Worm (Caenorhabditis elegans) whole organism, mixed stage, embryonic: ENCODE measurements around the gene cyp-13A3.

Source experiments
- M03D4.4 ChIP-seq: sonication (generic microtip); optimal IDR thresholded peaks from 2 replicates; lab custom pipeline; 2017; ENCODE audit warnings: mild to moderate bottlenecking, missing genetic modification characterization, missing compliant biosample characterization
- bed-3 ChIP-seq: fragments of 200-800 bp; sonication (Bioruptor generic); optimal IDR thresholded peaks from 3 replicates; lab custom pipeline; 2018; ENCODE audit warnings: mild to moderate bottlenecking, missing genetic modification characterization, moderate library complexity, missing compliant biosample characterization
- elt-1 ChIP-seq: sonication (generic microtip); optimal IDR thresholded peaks from 2 replicates; lab custom pipeline; 2017; ENCODE audit warnings: missing genetic modification characterization, mild to moderate bottlenecking, missing compliant biosample characterization, antibody characterized with exemption, moderate library complexity, borderline replicate concordance; ENCODE audit not compliant: insufficient read depth
- hlh-1 ChIP-seq: fragments of 150-350 bp; optimal IDR thresholded peaks from 2 replicates; lab custom pipeline; 2014; ENCODE audit warnings: missing biosample characterization, missing genetic modification reagents, missing genetic modification characterization
- lin-13 ChIP-seq: fragments of 150-350 bp; optimal IDR thresholded peaks from 2 replicates; lab custom pipeline; 2014; ENCODE audit warnings: missing biosample characterization, missing genetic modification characterization
- lin-32 ChIP-seq: fragments of 200-800 bp; sonication (Bioruptor generic); optimal IDR thresholded peaks from 2 replicates; lab custom pipeline; 2018; ENCODE audit warnings: mild to moderate bottlenecking, missing genetic modification characterization, missing compliant biosample characterization
- mep-1 ChIP-seq: fragments of 150-350 bp; optimal IDR thresholded peaks from 2 replicates; lab custom pipeline; 2017; ENCODE audit warnings: missing biosample characterization, missing genetic modification reagents, missing genetic modification characterization, inconsistent platforms
- nhr-12 ChIP-seq: fragments of 150-350 bp; optimal IDR thresholded peaks from 2 replicates; lab custom pipeline; 2014; ENCODE audit warnings: missing biosample characterization, missing genetic modification characterization
- nhr-237 ChIP-seq: fragments of 150-350 bp; optimal IDR thresholded peaks from 2 replicates; lab custom pipeline; 2014; ENCODE audit warnings: missing biosample characterization, missing genetic modification characterization
- nhr-28 ChIP-seq: fragments of 150-350 bp; optimal IDR thresholded peaks from 2 replicates; lab custom pipeline; 2014; ENCODE audit warnings: missing biosample characterization, missing genetic modification characterization
- nhr-76 ChIP-seq: sonication (generic microtip); optimal IDR thresholded peaks from 2 replicates; lab custom pipeline; 2017; ENCODE audit warnings: missing biosample characterization, missing genetic modification characterization
- unc-39 ChIP-seq: fragments of 150-350 bp; optimal IDR thresholded peaks from 2 replicates; lab custom pipeline; 2014; ENCODE audit warnings: missing biosample characterization, missing genetic modification characterization
- unc-62 ChIP-seq: fragments of 150-350 bp; optimal IDR thresholded peaks from 2 replicates; lab custom pipeline; 2014; ENCODE audit warnings: missing biosample characterization, missing genetic modification reagents, missing genetic modification characterization
- ztf-11 ChIP-seq: fragments of 150-350 bp; optimal IDR thresholded peaks from 2 replicates; lab custom pipeline; 2014; ENCODE audit warnings: missing biosample characterization, missing genetic modification characterization

ce11 chrII:9833855-9834254 lies 40.8 kb upstream of the cyp-13A3 start, which contains the start of gene ZK938.3:
- TF ChIP-seq unc-62 (GFP tag; lab: Kevin White, UChicago): no peak
- no peak for TF ChIP-seq mep-1 (tag; lab: Kevin White, UChicago)
- TF ChIP-seq nhr-76 (tag; lab: Kevin White, UChicago): no peak
- TF ChIP-seq unc-39 (tag; lab: Kevin White, UChicago): no peak
- no peak for TF ChIP-seq nhr-237 (tag; lab: Kevin White, UChicago)
- TF ChIP-seq bed-3 (GFP tag; lab: Kevin White, UChicago): no peak
- TF ChIP-seq lin-13 (tag; lab: Kevin White, UChicago): no peak
- TF ChIP-seq ztf-11 (tag; lab: Kevin White, UChicago): no peak
- no peak for TF ChIP-seq M03D4.4 (tag; lab: Kevin White, UChicago)
- no peak for TF ChIP-seq nhr-28 (tag; lab: Kevin White, UChicago)
- no peak for TF ChIP-seq nhr-12 (tag; lab: Kevin White, UChicago)
- no peak for TF ChIP-seq elt-1 (tag; lab: Kevin White, UChicago)
- no peak for TF ChIP-seq lin-32 (GFP tag; lab: Kevin White, UChicago)
- TF ChIP-seq hlh-1: no peak
